Worm (Caenorhabditis elegans) whole organism, early embryonic: Measurements from ENCODE around the gene bli-5.

ENCODE experiments used
- aly-1 ChIP-seq: sonication (generic microtip); optimal IDR thresholded peaks from 2 replicates; lab custom pipeline; 2016; ENCODE audit warnings: missing genetic modification characterization, missing compliant biosample characterization
- hmg-4 ChIP-seq: fragments of 200-800 bp; sonication (Bioruptor generic); optimal IDR thresholded peaks from 2 replicates; lab custom pipeline; 2018; ENCODE audit warnings: mild to moderate bottlenecking, missing genetic modification characterization, missing compliant biosample characterization
- pes-1 ChIP-seq: fragments of 200-800 bp; sonication (Bioruptor generic); IDR thresholded peaks from 2 replicates; pipeline ENCODE4 v1.3.6; 2022; ENCODE audit warnings: missing genetic modification reagents, missing genetic modification characterization, missing compliant biosample characterization

- TF ChIP-seq aly-1 (no peak), hmg-4 (no peak), pes-1 (GFP tag; lab: Robert Waterston, UW) (no peak)
Measured at ce11 chrIII:13402934-13403333, 26.6 kb downstream of the bli-5 start, which contains the start of gene mig-18.
